Fruit fly (Drosophila melanogaster) whole organism, prepupa: ENCODE results near the gene Spt6.

ENCODE experiments used
- Blimp-1 ChIP-seq: fragments of 200-800 bp; sonication (Bioruptor generic); optimal IDR thresholded peaks from 3 replicates; lab custom pipeline; 2017; ENCODE audit warnings: missing biosample characterization, missing genetic modification characterization, mild to moderate bottlenecking, moderate library complexity, missing genetic modification reagents
- CG10631 ChIP-seq: fragments of 200-800 bp; sonication (Bioruptor generic); optimal IDR thresholded peaks from 2 replicates; lab custom pipeline; 2016; ENCODE audit warnings: missing biosample characterization, missing genetic modification characterization
- CG10669 ChIP-seq: fragments of 200-800 bp; sonication (Bioruptor generic); optimal IDR thresholded peaks from 3 replicates; lab custom pipeline; 2018; ENCODE audit warnings: missing biosample characterization, mild to moderate bottlenecking, missing genetic modification characterization, moderate library complexity
- CG11294 ChIP-seq: fragments of 200-800 bp; sonication (Bioruptor generic); IDR thresholded peaks from 2 replicates; pipeline ENCODE4 v1.3.6; 2022; ENCODE audit warnings: missing biosample characterization, missing genetic modification characterization
- CG15336 ChIP-seq: fragments of 200-800 bp; sonication (Bioruptor generic); IDR thresholded peaks from 2 replicates; pipeline ENCODE4 v1.3.6; 2022; ENCODE audit warnings: missing biosample characterization, missing genetic modification characterization
- CG16779 ChIP-seq: fragments of 200-800 bp; sonication (Bioruptor generic); optimal IDR thresholded peaks from 3 replicates; lab custom pipeline; 2017; ENCODE audit warnings: missing biosample characterization, mild to moderate bottlenecking, missing genetic modification characterization
- CG31627 ChIP-seq: fragments of 200-800 bp; sonication (Bioruptor generic); optimal IDR thresholded peaks from 3 replicates; lab custom pipeline; 2016; ENCODE audit warnings: missing biosample characterization, missing genetic modification characterization
- CG32006 ChIP-seq: fragments of 200-800 bp; sonication (Bioruptor generic); optimal IDR thresholded peaks from 3 replicates; lab custom pipeline; 2017; ENCODE audit warnings: missing biosample characterization, mild to moderate bottlenecking, missing genetic modification characterization
- CG6163 ChIP-seq: fragments of 200-800 bp; sonication (Bioruptor generic); IDR thresholded peaks from 3 replicates; pipeline ENCODE4 v1.3.6; 2022; ENCODE audit warnings: missing biosample characterization, missing genetic modification characterization
- CG6276 ChIP-seq: fragments of 200-800 bp; sonication (Bioruptor generic); optimal IDR thresholded peaks from 2 replicates; lab custom pipeline; 2017; ENCODE audit warnings: missing biosample characterization, mild to moderate bottlenecking, missing genetic modification characterization
- CG6792 ChIP-seq: fragments of 200-800 bp; sonication (Bioruptor generic); optimal IDR thresholded peaks from 3 replicates; lab custom pipeline; 2016; ENCODE audit warnings: missing biosample characterization, missing genetic modification characterization
- CG7368 ChIP-seq: fragments of 200-800 bp; sonication (Bioruptor generic); optimal IDR thresholded peaks from 3 replicates; lab custom pipeline; 2016; ENCODE audit warnings: missing biosample characterization, missing genetic modification characterization
- CG8119 ChIP-seq: fragments of 200-800 bp; sonication (Bioruptor generic); IDR thresholded peaks from 3 replicates; pipeline ENCODE4 v1.3.6; 2022; ENCODE audit warnings: missing biosample characterization, missing genetic modification characterization
- CG9139 ChIP-seq: fragments of 200-800 bp; sonication (Bioruptor generic); optimal IDR thresholded peaks from 3 replicates; lab custom pipeline; 2017; ENCODE audit warnings: missing biosample characterization, mild to moderate bottlenecking, missing genetic modification characterization
- Eip75B ChIP-seq: fragments of 200-800 bp; sonication (Bioruptor generic); optimal IDR thresholded peaks from 3 replicates; lab custom pipeline; 2016; ENCODE audit warnings: missing biosample characterization, missing genetic modification characterization
- Eip78C ChIP-seq: fragments of 200-800 bp; sonication (Bioruptor generic); peaks from one replicate; lab custom pipeline; 2016; ENCODE audit warnings: missing biosample characterization, missing genetic modification characterization
- Eip93F ChIP-seq: fragments of 200-800 bp; sonication (Bioruptor generic); optimal IDR thresholded peaks from 2 replicates; lab custom pipeline; 2016; ENCODE audit warnings: missing biosample characterization, mild to moderate bottlenecking, missing genetic modification characterization
- Ets21C ChIP-seq: fragments of 200-800 bp; sonication (Bioruptor generic); optimal IDR thresholded peaks from 3 replicates; lab custom pipeline; 2016; ENCODE audit warnings: missing biosample characterization, missing genetic modification characterization
- Gug ChIP-seq: fragments of 200-800 bp; sonication (Bioruptor generic); IDR thresholded peaks from 2 replicates; pipeline ENCODE4 v1.3.6; 2022; ENCODE audit warnings: missing biosample characterization, missing genetic modification characterization
- Hr38 ChIP-seq: sonication (Bioruptor generic); optimal IDR thresholded peaks from 2 replicates; lab custom pipeline; 2016; ENCODE audit warnings: missing biosample characterization, missing genetic modification characterization
- Met ChIP-seq: fragments of 200-800 bp; sonication (Bioruptor generic); optimal IDR thresholded peaks from 3 replicates; lab custom pipeline; 2016; ENCODE audit warnings: missing biosample characterization, missing genetic modification characterization
- OdsH ChIP-seq: fragments of 200-800 bp; sonication (Bioruptor generic); optimal IDR thresholded peaks from 3 replicates; lab custom pipeline; 2016; ENCODE audit warnings: missing biosample characterization, missing genetic modification characterization
- achi ChIP-seq: fragments of 200-800 bp; sonication (Bioruptor generic); optimal IDR thresholded peaks from 3 replicates; lab custom pipeline; 2016; ENCODE audit warnings: missing biosample characterization, missing genetic modification characterization
- dsx ChIP-seq: fragments of 200-800 bp; optimal IDR thresholded peaks from 3 replicates; lab custom pipeline; 2019; ENCODE audit warnings: missing biosample characterization, mild to moderate bottlenecking, missing genetic modification characterization, moderate library complexity; ENCODE audit not compliant: poor library complexity, severe bottlenecking
- eg ChIP-seq: fragments of 200-800 bp; sonication (Bioruptor generic); IDR thresholded peaks from 3 replicates; pipeline ENCODE4 v1.3.6; 2022; ENCODE audit warnings: missing biosample characterization, missing genetic modification characterization
- esn ChIP-seq: fragments of 200-800 bp; sonication (Bioruptor generic); optimal IDR thresholded peaks from 2 replicates; lab custom pipeline; 2016; ENCODE audit warnings: missing biosample characterization, mild to moderate bottlenecking, missing genetic modification characterization, moderate library complexity
- fkh ChIP-seq: fragments of 200-800 bp; sonication (Bioruptor generic); optimal IDR thresholded peaks from 3 replicates; lab custom pipeline; 2017; ENCODE audit warnings: missing biosample characterization, mild to moderate bottlenecking, missing genetic modification characterization, moderate library complexity
- pdm3 ChIP-seq: fragments of 200-800 bp; sonication (Bioruptor generic); optimal IDR thresholded peaks from 3 replicates; lab custom pipeline; 2016; ENCODE audit warnings: missing biosample characterization, missing genetic modification characterization
- spab ChIP-seq: fragments of 200-800 bp; sonication (Bioruptor generic); optimal IDR thresholded peaks from 2 replicates; lab custom pipeline; 2017; ENCODE audit warnings: missing biosample characterization, mild to moderate bottlenecking, missing genetic modification characterization, missing genetic modification reagents
- svp ChIP-seq: fragments of 200-800 bp; sonication (Bioruptor generic); peaks from one replicate; lab custom pipeline; 2016; ENCODE audit warnings: missing biosample characterization, missing genetic modification characterization
- topi ChIP-seq: fragments of 200-800 bp; sonication (Bioruptor generic); optimal IDR thresholded peaks from 3 replicates; lab custom pipeline; 2016; ENCODE audit warnings: missing biosample characterization, missing genetic modification characterization
- vri ChIP-seq: fragments of 200-800 bp; sonication (Bioruptor generic); optimal IDR thresholded peaks from 3 replicates; lab custom pipeline; 2016; ENCODE audit warnings: missing biosample characterization, mild to moderate bottlenecking, missing genetic modification characterization

Gene Spt6

DNA sequence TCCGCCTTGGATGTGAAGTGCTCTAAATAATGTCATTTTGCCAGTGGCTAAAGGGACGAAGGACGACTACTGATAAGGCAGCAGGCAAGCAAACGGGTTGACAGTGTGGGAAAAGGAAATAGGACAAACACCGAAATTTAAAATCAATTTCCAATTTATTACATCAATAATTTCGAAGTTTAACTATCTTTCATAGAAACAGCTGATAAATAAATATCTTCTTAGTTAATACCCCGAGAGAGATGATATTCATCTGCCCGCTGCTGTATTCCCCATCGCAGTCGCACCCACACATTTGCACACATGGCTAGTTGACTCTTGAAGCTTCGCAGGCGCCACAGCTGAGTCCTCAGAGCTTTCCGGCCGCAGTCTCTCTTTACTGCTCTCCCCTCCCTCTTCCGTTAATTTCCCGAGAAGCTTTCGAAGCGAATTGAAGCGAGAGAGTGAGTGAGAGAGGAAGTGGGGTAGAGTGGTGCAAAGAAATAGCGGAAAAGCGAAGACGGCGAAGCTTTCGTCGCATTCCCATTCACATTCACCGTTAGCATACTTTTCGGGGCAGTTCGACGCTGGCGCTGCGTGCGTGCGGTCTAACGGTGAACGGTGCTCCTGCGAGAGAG lies 49.4 kb downstream of the Spt6 start (continued):
- TF ChIP-seq CG11294 (GFP tag; lab: Robert Waterston, UW) (no peak; the same call in 1 of the 2 replicates), Blimp-1 (no peak), dsx (peak; percentile 48), pdm3 (peak; percentile 50), CG10669 (GFP tag; lab: Kevin White, UChicago) (peak; percentile 31), achi (GFP tag; lab: Kevin White, UChicago) (peak; percentile 20), CG15336 (GFP tag; lab: Robert Waterston, UW) (peak; percentile 60), Eip78C (GFP tag; lab: Kevin White, UChicago) (peak; percentile 85), CG8119 (GFP tag; lab: Robert Waterston, UW) (peak; percentile 54; the same call in 2 of the 3 replicates), vri (GFP tag; lab: Kevin White, UChicago) (no peak), OdsH (GFP tag; lab: Kevin White, UChicago) (peak; percentile 55), eg (GFP tag; lab: Robert Waterston, UW) (peak; percentile 64; the same call in 2 of the 3 replicates), Eip75B (GFP tag; lab: Kevin White, UChicago) (peak; percentile 21), CG6792 (GFP tag; lab: Kevin White, UChicago) (peak; percentile 37), CG16779 (tag; lab: Kevin White, UChicago) (no peak), esn (peak; percentile 32), Met (peak; percentile 36), spab (GFP tag; lab: Kevin White, UChicago) (peak; percentile 37), CG10631 (GFP tag; lab: Kevin White, UChicago) (peak; percentile 42), CG7368 (GFP tag; lab: Kevin White, UChicago) (peak; percentile 13), CG9139 (peak; percentile 12), CG6276 (GFP tag; lab: Kevin White, UChicago) (peak; percentile 32), Hr38 (GFP tag; lab: Kevin White, UChicago) (no peak), fkh (GFP tag; lab: Kevin White, UChicago) (no peak), Gug (GFP tag; lab: Robert Waterston, UW) (peak; percentile 42), Ets21C (GFP tag; lab: Kevin White, UChicago) (no peak), topi (peak; percentile 27), CG32006 (GFP tag; lab: Kevin White, UChicago) (peak; percentile 57), svp (peak; percentile 73), Eip93F (GFP tag; lab: Kevin White, UChicago) (no peak), CG31627 (peak; percentile 23), CG6163 (peak; percentile 72)
